Fruit fly (Drosophila melanogaster): Measurements from ENCODE around the gene CG7276.

dm6 chr3L:15495449-15495848, 2.6 kb upstream of the CG7276 start, which contains the start of gene CG12355:
- TF ChIP-seq Lpt (GFP tag; optimal IDR thresholded peaks at IDR 0.05) (no peak), CG9139 (GFP tag; optimal IDR thresholded peaks at IDR 0.05) (no peak), CG16779 (tag; optimal IDR thresholded peaks at IDR 0.05) (no peak)
